Worm (Caenorhabditis elegans) whole organism, early embryonic: ENCODE data around the gene W01D2.3.
A peak's percentile ranks its signal among the peaks of the same experiment; 100 is the strongest.

Experiments
- B0310.2 ChIP-seq: sonication (generic microtip); optimal IDR thresholded peaks from 2 replicates; lab custom pipeline; 2016; ENCODE audit warnings: mild to moderate bottlenecking, missing genetic modification characterization, missing compliant biosample characterization
- F13C5.2 ChIP-seq: sonication (generic microtip); optimal IDR thresholded peaks from 2 replicates; lab custom pipeline; 2017; ENCODE audit warnings: mild to moderate bottlenecking, missing genetic modification characterization, inconsistent platforms, missing compliant biosample characterization
- aly-1 ChIP-seq: sonication (generic microtip); optimal IDR thresholded peaks from 2 replicates; lab custom pipeline; 2016; ENCODE audit warnings: missing genetic modification characterization, missing compliant biosample characterization
- ama-1 ChIP-seq: fragments of 150-350 bp; optimal IDR thresholded peaks from 2 replicates; lab custom pipeline; 2014
- ceh-13 ChIP-seq: fragments of 200-800 bp; sonication (Bioruptor generic); optimal IDR thresholded peaks from 2 replicates; lab custom pipeline; 2018; ENCODE audit warnings: mild to moderate bottlenecking, missing genetic modification characterization, missing compliant biosample characterization
- ceh-36 ChIP-seq: sonication (generic microtip); optimal IDR thresholded peaks from 2 replicates; lab custom pipeline; 2016; ENCODE audit warnings: missing genetic modification characterization, inconsistent platforms, missing compliant biosample characterization
- ets-7 ChIP-seq: sonication (generic microtip); optimal IDR thresholded peaks from 2 replicates; lab custom pipeline; 2016; ENCODE audit warnings: missing genotype, missing genetic modification characterization, missing compliant biosample characterization
- flt-1 ChIP-seq: fragments of 200-800 bp; sonication (Bioruptor generic); IDR thresholded peaks from 2 replicates; pipeline ENCODE4 v1.3.6; 2022; ENCODE audit warnings: missing genetic modification characterization, missing compliant biosample characterization
- hmbx-1 ChIP-seq: sonication (generic microtip); optimal IDR thresholded peaks from 2 replicates; lab custom pipeline; 2016; ENCODE audit warnings: mild to moderate bottlenecking, missing genetic modification characterization, missing compliant biosample characterization
- hmg-4 ChIP-seq: fragments of 200-800 bp; sonication (Bioruptor generic); optimal IDR thresholded peaks from 2 replicates; lab custom pipeline; 2018; ENCODE audit warnings: mild to moderate bottlenecking, missing genetic modification characterization, missing compliant biosample characterization
- hnd-1 ChIP-seq: sonication (generic microtip); optimal IDR thresholded peaks from 2 replicates; lab custom pipeline; 2016; ENCODE audit warnings: missing genetic modification characterization, missing compliant biosample characterization
- pes-1 ChIP-seq: fragments of 200-800 bp; sonication (Bioruptor generic); IDR thresholded peaks from 2 replicates; pipeline ENCODE4 v1.3.6; 2022; ENCODE audit warnings: missing genetic modification reagents, missing genetic modification characterization, missing compliant biosample characterization
- scrt-1 ChIP-seq: fragments of 200-800 bp; sonication (Bioruptor generic); IDR thresholded peaks from 2 replicates; pipeline ENCODE4 v1.3.6; 2022; ENCODE audit warnings: missing genetic modification characterization, missing compliant biosample characterization
- sea-1 ChIP-seq: fragments of 200-800 bp; sonication (Bioruptor generic); conservative IDR thresholded peaks from 2 replicates; pipeline ENCODE4 v1.3.6; 2022; ENCODE audit warnings: missing genetic modification characterization, missing compliant biosample characterization
- tbx-11 ChIP-seq: fragments of 200-800 bp; sonication (Bioruptor generic); IDR thresholded peaks from 2 replicates; pipeline ENCODE4 v1.3.6; 2022; ENCODE audit warnings: missing genetic modification characterization, missing compliant biosample characterization
- tbx-37 ChIP-seq: fragments of 200-800 bp; sonication (Bioruptor generic); conservative IDR thresholded peaks from 2 replicates; pipeline ENCODE4 v1.3.6; 2022; ENCODE audit warnings: missing genetic modification reagents, missing genetic modification characterization, missing compliant biosample characterization
- tra-4 ChIP-seq: sonication (generic microtip); optimal IDR thresholded peaks from 2 replicates; lab custom pipeline; 2017; ENCODE audit warnings: missing genetic modification characterization, missing compliant biosample characterization

The W01D2.3 gene

DNA sequence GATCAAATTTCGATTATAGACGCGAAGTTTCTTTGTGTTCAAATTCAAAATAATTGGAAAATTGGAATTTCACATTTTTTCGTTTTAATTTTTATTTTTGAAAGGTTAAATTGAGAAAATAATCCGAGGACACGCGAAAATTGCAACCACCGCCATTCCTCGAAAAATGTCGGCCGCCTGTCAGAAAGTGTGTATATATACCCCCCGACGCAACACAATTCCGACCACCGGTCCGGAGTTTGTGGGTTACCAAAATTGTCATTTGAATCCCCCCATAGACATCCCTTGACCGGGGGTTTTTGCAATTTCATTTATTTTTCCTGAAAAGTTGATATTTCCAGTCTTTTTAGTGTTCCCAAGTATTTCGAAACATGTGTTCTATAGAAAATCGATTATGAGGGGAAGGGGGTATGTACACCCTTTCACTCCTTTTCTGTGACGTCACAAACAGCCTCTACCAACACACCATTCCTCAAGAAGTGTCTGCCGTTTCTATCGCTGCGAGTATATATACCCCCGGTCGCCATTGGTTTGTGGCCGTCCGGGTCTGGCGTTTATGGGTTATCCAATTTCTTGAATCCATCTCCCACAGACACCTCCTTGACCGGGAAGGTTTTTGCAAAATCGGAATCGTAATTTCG is at the start of gene W01D2.3:
Gene W01D2.3, minus strand, starts transcription at position 51 of the 641 bp plus-strand sequence.
- TF ChIP-seq ceh-36, result peak; percentile 82
- TF ChIP-seq tbx-37 (GFP tag; lab: Robert Waterston, UW), result peak; percentile 67
- TF ChIP-seq hmbx-1 (tag; lab: Kevin White, UChicago), result peak; percentile 65
- peak; percentile 79 for TF ChIP-seq hnd-1 (tag; lab: Kevin White, UChicago)
- peak; percentile 90 for TF ChIP-seq ets-7
- peak; percentile 91 for TF ChIP-seq pes-1 (GFP tag; lab: Robert Waterston, UW)
- peak; percentile 88 for TF ChIP-seq tra-4
- peak; percentile 95 for TF ChIP-seq B0310.2 (tag; lab: Kevin White, UChicago)
- peak; percentile 91 for TF ChIP-seq ceh-13
- TF ChIP-seq aly-1, result peak; percentile 91
- TF ChIP-seq ama-1 (lab: Kevin White, UChicago), result no peak
- TF ChIP-seq tbx-11, result peak; percentile 85
- peak; percentile 88 for TF ChIP-seq sea-1 (GFP tag; lab: Robert Waterston, UW)
- peak; percentile 84 for TF ChIP-seq scrt-1 (GFP tag; lab: Robert Waterston, UW)
- peak; percentile 79 for TF ChIP-seq flt-1 (GFP tag; lab: Robert Waterston, UW)
- TF ChIP-seq hmg-4 (GFP tag; lab: Kevin White, UChicago), result peak; percentile 98
- peak; percentile 89 for TF ChIP-seq F13C5.2 (tag; lab: Kevin White, UChicago)

- no peak for TF ChIP-seq flt-1 (GFP tag; lab: Robert Waterston, UW)
- no peak for TF ChIP-seq hmbx-1 (tag; lab: Kevin White, UChicago)
- no peak for TF ChIP-seq ama-1 (lab: Kevin White, UChicago)
- no peak for TF ChIP-seq tra-4
- no peak for TF ChIP-seq tbx-11
- no peak for TF ChIP-seq B0310.2 (tag; lab: Kevin White, UChicago)
- no peak for TF ChIP-seq ceh-13
- no peak for TF ChIP-seq aly-1
- no peak for TF ChIP-seq ceh-36
- TF ChIP-seq pes-1 (GFP tag; lab: Robert Waterston, UW), result no peak
- TF ChIP-seq hmg-4 (GFP tag; lab: Kevin White, UChicago), result no peak
- no peak for TF ChIP-seq tbx-37 (GFP tag; lab: Robert Waterston, UW)
- TF ChIP-seq hnd-1 (tag; lab: Kevin White, UChicago), result no peak
- no peak for TF ChIP-seq sea-1 (GFP tag; lab: Robert Waterston, UW)
- TF ChIP-seq F13C5.2 (tag; lab: Kevin White, UChicago), result no peak
- TF ChIP-seq ets-7, result no peak
- TF ChIP-seq scrt-1 (GFP tag; lab: Robert Waterston, UW), result no peak
These were observed 47.4 kb upstream of the W01D2.3 start, which contains the start of gene R05H10.1 for ce11 chrII:14851483-14851882. Gene R05H10.1 (plus strand): TSS chrII:14851816.

- TF ChIP-seq sea-1 (GFP tag; lab: Robert Waterston, UW) (no peak), ama-1 (lab: Kevin White, UChicago) (no peak), ceh-13 (no peak), tbx-11 (no peak), hmbx-1 (tag; lab: Kevin White, UChicago) (no peak), B0310.2 (tag; lab: Kevin White, UChicago) (no peak), tra-4 (no peak), ets-7 (no peak), pes-1 (GFP tag; lab: Robert Waterston, UW) (no peak)
These were observed 45.8 kb upstream of the W01D2.3 start for ce11 chrII:14849897-14850296.

ce11 chrII:14844253-14844652 is 40.1 kb upstream of the W01D2.3 start:
- TF ChIP-seq F13C5.2 (tag; lab: Kevin White, UChicago), result no peak
- TF ChIP-seq flt-1 (GFP tag; lab: Robert Waterston, UW), result no peak

DNA sequence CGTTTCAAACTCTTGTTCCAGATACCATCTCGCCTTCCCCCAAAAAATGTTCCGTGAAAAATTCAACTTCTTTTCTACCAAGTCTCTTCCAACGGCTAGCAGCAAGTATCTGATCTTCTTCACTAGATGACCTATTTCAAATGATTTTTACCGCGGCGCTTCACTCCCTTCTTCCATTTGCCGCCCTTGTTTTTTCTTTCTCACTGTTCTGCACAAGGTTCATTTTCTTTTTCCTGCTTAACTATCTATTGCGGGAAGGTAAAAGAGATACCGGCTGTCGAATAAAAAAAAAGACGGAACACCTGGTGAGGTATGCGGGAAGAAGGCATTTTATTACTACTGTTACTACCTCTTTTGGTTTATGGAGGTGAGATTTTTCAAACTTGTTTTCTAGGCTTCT is 38.9 kb upstream of the W01D2.3 start, which contains the start of gene cdh-7:
Gene cdh-7, plus strand, starts transcription at position 214 of the 400 bp plus-strand sequence.
- TF ChIP-seq hnd-1 (tag; lab: Kevin White, UChicago) (no peak), hmg-4 (GFP tag; lab: Kevin White, UChicago) (no peak), flt-1 (GFP tag; lab: Robert Waterston, UW) (no peak), ets-7 (no peak), ama-1 (lab: Kevin White, UChicago) (no peak), F13C5.2 (tag; lab: Kevin White, UChicago) (no peak), sea-1 (GFP tag; lab: Robert Waterston, UW) (no peak), scrt-1 (GFP tag; lab: Robert Waterston, UW) (no peak)

DNA sequence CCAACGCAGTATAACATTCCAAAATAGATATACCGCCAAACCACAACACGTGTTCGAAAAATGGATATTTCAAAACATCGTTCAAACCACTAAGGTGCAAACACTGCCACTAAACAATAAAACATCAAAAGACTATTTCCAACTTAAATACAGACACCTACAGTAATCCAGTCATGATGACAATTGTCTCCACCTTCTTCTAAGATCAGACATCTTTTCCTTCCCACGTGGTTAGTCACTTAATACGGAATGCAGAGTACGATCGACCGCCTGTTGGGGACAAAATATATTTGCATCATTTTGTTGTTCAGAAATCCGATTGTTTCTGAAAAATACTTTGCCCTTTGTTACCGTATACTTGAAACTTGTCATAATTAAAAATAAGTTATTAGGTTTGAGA is 37.1 kb upstream of the W01D2.3 start:
- TF ChIP-seq flt-1 (GFP tag; lab: Robert Waterston, UW), result no peak
- no peak for TF ChIP-seq hnd-1 (tag; lab: Kevin White, UChicago)
- no peak for TF ChIP-seq sea-1 (GFP tag; lab: Robert Waterston, UW)
- TF ChIP-seq tbx-37 (GFP tag; lab: Robert Waterston, UW), result no peak
- TF ChIP-seq ama-1 (lab: Kevin White, UChicago), result no peak
- TF ChIP-seq scrt-1 (GFP tag; lab: Robert Waterston, UW), result no peak
- TF ChIP-seq tbx-11, result no peak
- TF ChIP-seq aly-1, result no peak
- no peak for TF ChIP-seq ets-7
- TF ChIP-seq F13C5.2 (tag; lab: Kevin White, UChicago), result no peak
- TF ChIP-seq pes-1 (GFP tag; lab: Robert Waterston, UW), result no peak

DNA sequence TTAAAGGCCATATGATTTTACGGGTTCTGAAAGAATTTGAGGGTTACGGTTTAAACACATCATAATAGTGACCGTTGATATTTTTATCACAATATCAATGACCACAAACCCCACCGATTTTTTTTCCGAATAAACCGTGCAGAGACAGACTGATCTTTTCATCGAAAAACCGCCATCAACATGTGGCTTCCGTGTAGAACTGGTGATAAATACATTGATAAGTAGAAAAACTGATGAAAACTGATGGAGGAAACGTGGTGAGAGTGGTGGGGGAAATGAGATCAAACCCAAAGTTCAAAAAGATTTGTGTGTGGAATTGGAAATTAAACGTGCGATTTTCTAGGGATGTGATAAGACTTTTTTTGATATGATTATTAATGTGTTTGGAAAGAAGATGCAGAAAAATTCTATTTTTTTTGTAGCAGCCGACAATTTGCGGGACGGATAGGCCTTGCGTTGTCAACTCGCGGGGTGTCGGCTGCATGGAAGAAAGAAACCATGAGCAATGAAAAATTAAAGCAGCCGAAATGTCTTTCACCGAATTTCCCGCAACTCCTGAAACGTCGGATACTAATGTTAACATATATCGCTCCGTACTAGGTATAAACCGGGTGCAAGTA is 34.6 kb upstream of the W01D2.3 start:
- TF ChIP-seq flt-1 (GFP tag; lab: Robert Waterston, UW), result no peak
- no peak for TF ChIP-seq tbx-11
- TF ChIP-seq pes-1 (GFP tag; lab: Robert Waterston, UW), result no peak
- no peak for TF ChIP-seq ceh-36
- TF ChIP-seq B0310.2 (tag; lab: Kevin White, UChicago), result no peak
- no peak for TF ChIP-seq tbx-37 (GFP tag; lab: Robert Waterston, UW)
